Fruit fly (Drosophila melanogaster): ENCODE measurements around the gene CG5386.

- TF ChIP-seq sage (GFP tag; optimal IDR thresholded peaks at IDR 0.05) (peak; percentile 60), dmrt93B (GFP tag; optimal IDR thresholded peaks at IDR 0.05) (peak; percentile 15)
Observed at dm6 chr3R:22358810-22359209, 16.8 kb upstream of the CG5386 start.
